Fruit fly (Drosophila melanogaster): ENCODE results near the gene Lar.

The Lar gene

dm6 chr2L:19543010-19543564, 43.3 kb upstream of the Lar start:
- TF ChIP-seq vri (GFP tag; optimal IDR thresholded peaks at IDR 0.05), result no peak
- TF ChIP-seq dac (GFP tag; optimal IDR thresholded peaks at IDR 0.05), result no peak
- peak; percentile 6 for TF ChIP-seq esn (GFP tag; optimal IDR thresholded peaks at IDR 0.05)
- no peak for TF ChIP-seq CG31627 (GFP tag; optimal IDR thresholded peaks at IDR 0.05)
- TF ChIP-seq CG7368 (GFP tag; optimal IDR thresholded peaks at IDR 0.05), result no peak
- TF ChIP-seq spab (GFP tag; optimal IDR thresholded peaks at IDR 0.05), result no peak
- TF ChIP-seq Sox14 (GFP tag; optimal IDR thresholded peaks at IDR 0.05), result peak; percentile 3
- TF ChIP-seq Gug (GFP tag; IDR thresholded peaks at IDR 0.05), result no peak
- TF ChIP-seq Hr4 (GFP tag; optimal IDR thresholded peaks at IDR 0.05), result peak; percentile 8
- TF ChIP-seq Smox (GFP tag; optimal IDR thresholded peaks at IDR 0.05), result peak; percentile 6
- TF ChIP-seq Eip78C (GFP tag), result peak; percentile 57
- no peak for TF ChIP-seq ss (GFP tag; optimal IDR thresholded peaks at IDR 0.05)
- 0 out of 2 replicates have a peak, but pooled peaks have one; percentile 9 for TF ChIP-seq CG15336 (GFP tag; IDR thresholded peaks at IDR 0.05)
- peak; percentile 19 for TF ChIP-seq CG6276 (GFP tag; optimal IDR thresholded peaks at IDR 0.05)

- TF ChIP-seq Sox15 (GFP tag; optimal IDR thresholded peaks at IDR 0.05) (no peak), ss (GFP tag; optimal IDR thresholded peaks at IDR 0.05) (peak; percentile 13 to 15), CG6792 (GFP tag; optimal IDR thresholded peaks at IDR 0.05) (no peak), CG9139 (GFP tag; optimal IDR thresholded peaks at IDR 0.05) (no peak), topi (GFP tag; optimal IDR thresholded peaks at IDR 0.05) (peak; percentile 34), CG6163 (GFP tag; IDR thresholded peaks at IDR 0.05) (peak; percentile 42; the same call in 1 of the 3 replicates), CG15336 (GFP tag; IDR thresholded peaks at IDR 0.05) (peak; percentile 52), CG8319 (GFP tag; optimal IDR thresholded peaks at IDR 0.05) (no peak), svp (GFP tag) (peak; percentile 72), Eip93F (GFP tag; optimal IDR thresholded peaks at IDR 0.05) (no peak), salr (GFP tag; optimal IDR thresholded peaks at IDR 0.05) (no peak), lz (GFP tag; optimal IDR thresholded peaks at IDR 0.05) (peak; percentile 7), Sox14 (GFP tag; optimal IDR thresholded peaks at IDR 0.05) (no peak), Ets21C (GFP tag; optimal IDR thresholded peaks at IDR 0.05) (no peak), Hr39 (GFP tag; optimal IDR thresholded peaks at IDR 0.05) (peak; percentile 5), CG4318 (GFP tag; optimal IDR thresholded peaks at IDR 0.05) (no peak), Lpt (GFP tag; optimal IDR thresholded peaks at IDR 0.05) (no peak), vri (GFP tag; optimal IDR thresholded peaks at IDR 0.05) (peak; percentile 55), CG6276 (GFP tag; optimal IDR thresholded peaks at IDR 0.05) (no peak), Hr4 (GFP tag; optimal IDR thresholded peaks at IDR 0.05) (peak; percentile 21), CG16779 (tag; optimal IDR thresholded peaks at IDR 0.05) (no peak), CG6854 (GFP tag; optimal IDR thresholded peaks at IDR 0.05) (no peak), acj6 (GFP tag; optimal IDR thresholded peaks at IDR 0.05) (peak; percentile 12), CG11294 (GFP tag; IDR thresholded peaks at IDR 0.05) (no peak), Gug (GFP tag; IDR thresholded peaks at IDR 0.05) (no peak), Hr38 (GFP tag; optimal IDR thresholded peaks at IDR 0.05) (no peak), dsx (GFP tag; optimal IDR thresholded peaks at IDR 0.05; ENCODE audit: poor library complexity, severe bottlenecking) (peak; percentile 19), fd85E (GFP tag; optimal IDR thresholded peaks at IDR 0.05) (no peak), Sox102F (GFP tag; optimal IDR thresholded peaks at IDR 0.05) (peak; percentile 19), CG31627 (GFP tag; optimal IDR thresholded peaks at IDR 0.05) (no peak), eg (GFP tag; IDR thresholded peaks at IDR 0.05) (peak; percentile 44; the same call in 1 of the 3 replicates), CG3919 (GFP tag; optimal IDR thresholded peaks at IDR 0.05) (peak; percentile 25), CG10669 (GFP tag; optimal IDR thresholded peaks at IDR 0.05) (no peak), Ets96B (tag; optimal IDR thresholded peaks at IDR 0.05) (peak; percentile 8), Eip78C (GFP tag) (peak; percentile 84), CG10631 (GFP tag; optimal IDR thresholded peaks at IDR 0.05) (no peak), CG1621 (tag; optimal IDR thresholded peaks at IDR 0.05) (no peak), esn (GFP tag; optimal IDR thresholded peaks at IDR 0.05) (peak; percentile 6), CG7368 (GFP tag; optimal IDR thresholded peaks at IDR 0.05) (no peak), CG34406 (GFP tag; optimal IDR thresholded peaks at IDR 0.05) (peak; percentile 28), CG32006 (GFP tag; optimal IDR thresholded peaks at IDR 0.05) (peak; percentile 29), Blimp-1 (GFP tag; optimal IDR thresholded peaks at IDR 0.05) (no peak), Smox (GFP tag; optimal IDR thresholded peaks at IDR 0.05) (peak; percentile 9), fd59A (GFP tag; optimal IDR thresholded peaks at IDR 0.05) (no peak)
These were observed 39.3 kb upstream of the Lar start, which contains the start of gene CG10337 for dm6 chr2L:19546869-19547710. TSS of gene CG10337 (minus strand) at chr2L:19546959.
